Worm (Caenorhabditis elegans) whole organism, L2 larva: ENCODE results near the gene ugt-61.

ENCODE experiments used
- C34F6.9 ChIP-seq: fragments of 150-350 bp; optimal IDR thresholded peaks from 2 replicates; lab custom pipeline; 2014; ENCODE audit warnings: missing biosample characterization, missing genetic modification characterization
- R02D3.7 ChIP-seq: fragments of 150-350 bp; optimal IDR thresholded peaks from 2 replicates; lab custom pipeline; 2014; ENCODE audit warnings: missing biosample characterization, missing genetic modification characterization
- Y55F3AM.14 ChIP-seq: fragments of 200-800 bp; sonication (Bioruptor generic); optimal IDR thresholded peaks from 2 replicates; lab custom pipeline; 2018; ENCODE audit warnings: mild to moderate bottlenecking, missing genetic modification characterization, missing compliant biosample characterization
- ceh-16 ChIP-seq: fragments of 150-350 bp; optimal IDR thresholded peaks from 2 replicates; lab custom pipeline; 2014; ENCODE audit warnings: missing biosample characterization, missing genetic modification characterization
- ceh-82 ChIP-seq: fragments of 150-350 bp; optimal IDR thresholded peaks from 2 replicates; lab custom pipeline; 2014; ENCODE audit warnings: missing biosample characterization, missing genetic modification characterization
- crh-2 ChIP-seq: sonication (generic microtip); optimal IDR thresholded peaks from 2 replicates; lab custom pipeline; 2017; ENCODE audit warnings: missing biosample characterization, missing genetic modification characterization
- egl-27 ChIP-seq: sonication (generic microtip); optimal IDR thresholded peaks from 3 replicates; lab custom pipeline; 2017; ENCODE audit warnings: missing biosample characterization, missing genetic modification reagents, missing genetic modification characterization
- elt-1 ChIP-seq: fragments of 150-350 bp; optimal IDR thresholded peaks from 2 replicates; lab custom pipeline; 2014; ENCODE audit warnings: missing biosample characterization, missing genetic modification characterization
- fos-1 ChIP-seq: fragments of 150-350 bp; optimal IDR thresholded peaks from 2 replicates; lab custom pipeline; 2014; ENCODE audit warnings: missing biosample characterization, missing genetic modification characterization
- gmeb-1 ChIP-seq: fragments of 150-350 bp; optimal IDR thresholded peaks from 2 replicates; lab custom pipeline; 2014; ENCODE audit warnings: missing biosample characterization, missing genetic modification characterization
- lin-11 ChIP-seq: fragments of 150-350 bp; sonication (generic microtip); optimal IDR thresholded peaks from 2 replicates; lab custom pipeline; 2014; ENCODE audit warnings: missing biosample characterization, missing genetic modification characterization, inconsistent platforms, mixed read lengths
- lin-13 ChIP-seq: fragments of 150-350 bp; optimal IDR thresholded peaks from 2 replicates; lab custom pipeline; 2014; ENCODE audit warnings: missing biosample characterization, missing genetic modification reagents, missing genetic modification characterization
- lin-39 ChIP-seq: fragments of 150-350 bp; optimal IDR thresholded peaks from 2 replicates; lab custom pipeline; 2014; ENCODE audit warnings: missing biosample characterization, missing genetic modification reagents, missing genetic modification characterization
- mab-5 ChIP-seq: fragments of 150-350 bp; optimal IDR thresholded peaks from 2 replicates; lab custom pipeline; 2014; ENCODE audit warnings: missing biosample characterization, missing genetic modification characterization
- mbf-1 ChIP-seq: sonication (generic microtip); optimal IDR thresholded peaks from 2 replicates; lab custom pipeline; 2017; ENCODE audit warnings: missing biosample characterization, missing genetic modification characterization
- nhr-10 ChIP-seq: sonication (generic microtip); optimal IDR thresholded peaks from 2 replicates; lab custom pipeline; 2017; ENCODE audit warnings: missing biosample characterization, missing genetic modification characterization
- nhr-11 ChIP-seq: fragments of 150-350 bp; optimal IDR thresholded peaks from 2 replicates; lab custom pipeline; 2014; ENCODE audit warnings: missing biosample characterization, missing genetic modification characterization
- nhr-12 ChIP-seq: fragments of 150-350 bp; optimal IDR thresholded peaks from 2 replicates; lab custom pipeline; 2014; ENCODE audit warnings: missing biosample characterization, missing genetic modification characterization
- nhr-129 ChIP-seq: fragments of 150-350 bp; optimal IDR thresholded peaks from 2 replicates; lab custom pipeline; 2014; ENCODE audit warnings: missing biosample characterization, missing genetic modification characterization
- nhr-21 ChIP-seq: fragments of 150-350 bp; optimal IDR thresholded peaks from 2 replicates; lab custom pipeline; 2014; ENCODE audit warnings: missing biosample characterization, missing genetic modification characterization
- nhr-23 ChIP-seq: fragments of 150-350 bp; optimal IDR thresholded peaks from 2 replicates; lab custom pipeline; 2014; ENCODE audit warnings: missing biosample characterization, missing genetic modification reagents, missing genetic modification characterization
- nhr-237 ChIP-seq: fragments of 150-350 bp; optimal IDR thresholded peaks from 2 replicates; lab custom pipeline; 2014; ENCODE audit warnings: missing biosample characterization, missing genetic modification characterization
- nhr-25 ChIP-seq: fragments of 150-350 bp; sonication (generic microtip); optimal IDR thresholded peaks from 3 replicates; lab custom pipeline; 2014; ENCODE audit warnings: missing biosample characterization, missing genetic modification characterization
- nhr-6 ChIP-seq: fragments of 150-350 bp; optimal IDR thresholded peaks from 2 replicates; lab custom pipeline; 2014; ENCODE audit warnings: missing biosample characterization, missing genetic modification characterization
- nhr-77 ChIP-seq: fragments of 150-350 bp; optimal IDR thresholded peaks from 2 replicates; lab custom pipeline; 2014; ENCODE audit warnings: missing biosample characterization, missing genetic modification characterization
- peb-1 ChIP-seq: fragments of 150-350 bp; optimal IDR thresholded peaks from 2 replicates; lab custom pipeline; 2014; ENCODE audit warnings: missing biosample characterization, missing genetic modification characterization
- skn-1 ChIP-seq: sonication (generic microtip); optimal IDR thresholded peaks from 2 replicates; lab custom pipeline; 2017; ENCODE audit warnings: missing biosample characterization, missing genetic modification characterization
- sma-3 ChIP-seq: sonication (generic microtip); optimal IDR thresholded peaks from 2 replicates; lab custom pipeline; 2016; ENCODE audit warnings: missing genetic modification reagents, missing genetic modification characterization, missing compliant biosample characterization
- sma-9 ChIP-seq, 2 experiments: fragments of 150-350 bp in 1 of 2; sonication (generic microtip) in 1 of 2; optimal IDR thresholded peaks; 2 replicates each; lab custom pipeline; 2014 to 2016; ENCODE audit warnings: missing genetic modification characterization in 2 of 2, mild to moderate bottlenecking in 1 of 2, missing biosample characterization in 1 of 2, missing compliant biosample characterization in 1 of 2, missing genetic modification reagents in 1 of 2, moderate library complexity in 1 of 2
- snpc-4 ChIP-seq: fragments of 150-350 bp; optimal IDR thresholded peaks from 2 replicates; lab custom pipeline; 2014; ENCODE audit warnings: missing biosample characterization, missing genetic modification characterization
- unc-55 ChIP-seq: fragments of 150-350 bp; sonication (generic microtip); optimal IDR thresholded peaks from 3 replicates; lab custom pipeline; 2014; ENCODE audit warnings: missing biosample characterization, missing genetic modification reagents, missing genetic modification characterization
- unc-62 ChIP-seq: fragments of 150-350 bp; optimal IDR thresholded peaks from 2 replicates; lab custom pipeline; 2014; ENCODE audit warnings: missing biosample characterization, missing genetic modification reagents, missing genetic modification characterization
- ztf-11 ChIP-seq: sonication (generic microtip); optimal IDR thresholded peaks from 2 replicates; lab custom pipeline; 2017; ENCODE audit warnings: missing biosample characterization, missing genetic modification characterization
- ztf-4 ChIP-seq: fragments of 150-350 bp; optimal IDR thresholded peaks from 2 replicates; lab custom pipeline; 2014; ENCODE audit warnings: missing biosample characterization, missing genetic modification characterization

ugt-61 gene

DNA sequence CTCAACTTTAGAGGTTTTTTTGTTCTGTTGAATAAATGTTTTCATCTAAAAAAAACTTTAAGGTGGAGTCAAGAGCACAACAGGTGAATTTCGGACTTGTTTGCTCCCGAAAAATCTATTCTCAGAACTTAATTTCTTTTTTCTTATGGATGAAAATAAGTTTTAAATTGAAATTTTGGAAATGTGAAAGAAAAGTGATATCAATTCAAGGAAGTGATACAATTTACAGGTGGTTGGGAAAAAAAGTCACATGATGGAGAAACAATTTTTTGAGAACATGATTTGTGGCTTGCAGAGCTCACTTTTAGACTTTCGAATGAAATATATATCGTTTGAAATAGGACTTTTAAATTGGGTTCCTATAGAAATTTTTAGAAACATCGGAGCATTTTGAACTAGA, 34.6 kb upstream of the ugt-61 start:
- TF ChIP-seq skn-1 (no peak), crh-2 (tag; lab: Kevin White, UChicago) (no peak), gmeb-1 (tag; lab: Kevin White, UChicago) (no peak), nhr-237 (no peak), ceh-82 (tag; lab: Kevin White, UChicago) (no peak), fos-1 (tag; lab: Kevin White, UChicago) (no peak), snpc-4 (tag; lab: Kevin White, UChicago) (no peak), C34F6.9 (no peak), nhr-12 (tag; lab: Kevin White, UChicago) (no peak), nhr-23 (tag; lab: Kevin White, UChicago) (no peak), ceh-16 (tag; lab: Kevin White, UChicago) (no peak), ztf-4 (tag; lab: Kevin White, UChicago) (no peak), lin-11 (tag; lab: Kevin White, UChicago) (no peak), R02D3.7 (no peak), unc-62 (GFP tag; lab: Kevin White, UChicago) (no peak), nhr-11 (tag; lab: Kevin White, UChicago) (no peak), sma-9 (GFP tag; optimal IDR thresholded peaks at IDR 0.05; lab: Kevin White, UChicago) (no peak), sma-9 (tag; optimal IDR thresholded peaks at IDR 0.05; lab: Kevin White, UChicago) (no peak), nhr-10 (tag; lab: Kevin White, UChicago) (no peak), peb-1 (no peak), lin-39 (tag; lab: Kevin White, UChicago) (no peak)

DNA sequence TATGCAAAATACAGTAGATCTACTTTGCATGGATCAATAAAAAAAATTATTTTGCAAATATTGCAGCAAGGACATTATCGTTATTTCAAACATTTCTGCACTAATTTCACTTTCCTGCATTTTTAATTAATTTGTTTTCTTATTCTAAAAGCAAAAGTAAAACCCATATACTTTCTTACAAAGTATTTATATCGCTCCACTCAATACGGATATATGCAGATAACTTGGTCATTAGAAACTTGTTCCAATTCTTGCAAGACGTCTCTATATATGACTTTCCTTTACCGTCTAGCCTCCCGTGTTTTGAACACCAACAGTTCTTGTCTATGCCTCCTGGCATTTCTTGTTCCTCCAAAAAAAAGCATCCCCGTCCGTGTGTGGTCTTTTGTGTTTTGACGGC, 31.8 kb upstream of the ugt-61 start, which contains the start of gene oac-24:
Gene oac-24 (plus strand): TSS at position 301 of the 400 bp plus-strand sequence.
- TF ChIP-seq gmeb-1 (tag; lab: Kevin White, UChicago): no peak
- TF ChIP-seq C34F6.9: no peak
- no peak for TF ChIP-seq sma-9 (GFP tag; optimal IDR thresholded peaks at IDR 0.05; lab: Kevin White, UChicago)
- TF ChIP-seq sma-9 (tag; optimal IDR thresholded peaks at IDR 0.05; lab: Kevin White, UChicago): no peak
- no peak for TF ChIP-seq nhr-129
- TF ChIP-seq nhr-77 (tag; lab: Kevin White, UChicago): no peak
- no peak for TF ChIP-seq Y55F3AM.14 (GFP tag; lab: Kevin White, UChicago)
- no peak for TF ChIP-seq unc-55
- no peak for TF ChIP-seq nhr-21 (tag; lab: Kevin White, UChicago)
- TF ChIP-seq nhr-23 (tag; lab: Kevin White, UChicago): no peak
- TF ChIP-seq sma-3 (GFP tag; lab: Kevin White, UChicago): no peak
- TF ChIP-seq snpc-4 (tag; lab: Kevin White, UChicago): no peak
- no peak for TF ChIP-seq nhr-6
- no peak for TF ChIP-seq mbf-1 (tag; lab: Kevin White, UChicago)
- TF ChIP-seq ztf-4 (tag; lab: Kevin White, UChicago): no peak
- TF ChIP-seq lin-11 (tag; lab: Kevin White, UChicago): no peak

DNA sequence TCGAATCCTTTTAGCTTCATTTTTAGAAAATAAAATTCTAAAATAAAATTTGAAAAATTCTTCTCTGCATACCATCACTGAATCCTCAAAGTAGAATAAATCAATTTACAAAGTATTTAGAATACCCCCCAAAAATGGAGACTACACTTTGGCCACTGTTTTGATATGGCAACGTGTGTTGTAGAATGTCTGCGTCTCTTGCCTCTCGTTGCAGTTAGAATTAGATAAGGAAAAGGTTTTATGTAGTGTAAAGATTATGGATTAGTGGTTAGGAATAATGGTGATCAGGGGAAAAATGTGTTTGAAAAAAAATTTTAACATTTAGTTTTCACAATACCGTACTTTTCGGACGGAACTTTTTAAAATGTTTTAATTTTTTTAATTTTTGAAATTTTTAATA, 22.3 kb upstream of the ugt-61 start, which contains the start of gene prx-6:
Gene prx-6 (minus strand): TSS at position 129 of the 400 bp plus-strand sequence.
- TF ChIP-seq fos-1 (tag; lab: Kevin White, UChicago) (peak; percentile 41), crh-2 (tag; lab: Kevin White, UChicago) (peak; percentile 66), elt-1 (tag; lab: Kevin White, UChicago) (no peak), nhr-10 (tag; lab: Kevin White, UChicago) (no peak), gmeb-1 (tag; lab: Kevin White, UChicago) (peak; percentile 6), nhr-6 (no peak)

DNA sequence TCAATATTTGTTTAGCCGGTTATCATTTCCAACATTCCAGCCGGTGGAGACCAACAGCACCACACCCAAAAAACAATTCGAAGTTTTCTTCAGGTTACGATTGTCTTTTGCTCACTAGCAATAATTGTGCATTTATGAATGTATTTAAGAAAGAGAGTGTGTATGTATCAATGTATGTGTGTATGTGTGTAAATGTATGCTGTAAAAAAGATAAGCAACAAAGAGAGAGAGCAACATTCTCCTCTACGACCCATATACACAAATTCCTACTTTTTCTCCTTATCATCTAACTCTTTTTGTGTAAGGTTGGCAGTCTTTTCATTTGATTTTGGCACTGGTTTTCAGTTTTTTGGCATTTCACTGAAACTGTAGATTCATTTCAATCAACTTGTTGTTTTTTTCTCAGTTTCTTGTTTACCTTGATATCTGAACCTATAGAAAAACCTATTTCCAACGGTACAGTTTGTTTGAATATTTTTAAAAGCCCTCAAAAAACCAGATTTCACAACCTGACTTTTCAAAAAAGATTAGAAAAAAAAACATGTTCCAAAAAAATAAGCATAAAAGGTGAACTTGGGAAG, 21.2 kb upstream of the ugt-61 start:
- TF ChIP-seq fos-1 (tag; lab: Kevin White, UChicago): peak; percentile 91
- TF ChIP-seq egl-27 (tag; lab: Kevin White, UChicago): no peak
- peak; percentile 5 for TF ChIP-seq sma-9 (GFP tag; optimal IDR thresholded peaks at IDR 0.05; lab: Kevin White, UChicago)
- TF ChIP-seq sma-9 (tag; optimal IDR thresholded peaks at IDR 0.05; lab: Kevin White, UChicago): no peak
- TF ChIP-seq crh-2 (tag; lab: Kevin White, UChicago): peak; percentile 50
- TF ChIP-seq gmeb-1 (tag; lab: Kevin White, UChicago): peak; percentile 12

DNA sequence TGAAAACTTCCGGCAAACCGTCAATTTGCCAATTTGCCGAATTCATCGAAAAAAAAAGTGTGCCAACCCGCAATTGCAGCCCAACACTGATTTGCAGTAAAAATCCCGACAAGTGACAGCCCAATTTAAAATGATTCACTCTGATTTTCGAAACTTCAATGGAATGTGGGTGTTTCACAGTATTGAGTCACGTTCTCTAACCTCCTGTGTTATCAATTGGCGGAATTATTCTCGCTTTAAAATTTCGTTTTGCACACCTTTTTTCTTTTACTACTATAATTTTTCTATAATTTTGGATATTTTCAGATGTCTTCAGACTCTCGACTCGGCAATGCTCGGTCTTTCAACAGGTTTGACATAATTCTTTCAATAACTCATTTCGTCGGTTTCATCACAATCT, 19.9 kb upstream of the ugt-61 start, which contains the start of gene F39G3.5:
Gene F39G3.5 (plus strand): TSS at position 301 of the 400 bp plus-strand sequence.
- TF ChIP-seq nhr-237: no peak
- TF ChIP-seq lin-13 (GFP tag; lab: Kevin White, UChicago): no peak
- TF ChIP-seq nhr-129: no peak
- no peak for TF ChIP-seq sma-9 (GFP tag; optimal IDR thresholded peaks at IDR 0.05; lab: Kevin White, UChicago)
- no peak for TF ChIP-seq sma-9 (tag; optimal IDR thresholded peaks at IDR 0.05; lab: Kevin White, UChicago)
- TF ChIP-seq nhr-25 (tag; lab: Kevin White, UChicago): no peak
- no peak for TF ChIP-seq lin-11 (tag; lab: Kevin White, UChicago)
- no peak for TF ChIP-seq C34F6.9
- TF ChIP-seq ztf-11 (tag; lab: Kevin White, UChicago): no peak
- no peak for TF ChIP-seq nhr-10 (tag; lab: Kevin White, UChicago)
- TF ChIP-seq peb-1: no peak
- TF ChIP-seq mbf-1 (tag; lab: Kevin White, UChicago): no peak
- no peak for TF ChIP-seq nhr-77 (tag; lab: Kevin White, UChicago)
- no peak for TF ChIP-seq nhr-6
- TF ChIP-seq Y55F3AM.14 (GFP tag; lab: Kevin White, UChicago): no peak
- TF ChIP-seq mab-5 (tag; lab: Kevin White, UChicago): no peak
- TF ChIP-seq, all 48 proteins: peak for 0
